Worm (Caenorhabditis elegans) whole organism, L4 larva: ENCODE results near the gene Y37E11AM.2.

Source experiments
- F26F4.8 ChIP-seq: fragments of 200-800 bp; sonication (Bioruptor generic); conservative IDR thresholded peaks from 2 replicates; pipeline ENCODE4 v1.3.6; 2022; ENCODE audit warnings: missing genetic modification characterization, missing compliant biosample characterization
- Y105C5A.15 ChIP-seq: fragments of 200-800 bp; sonication (Bioruptor generic); IDR thresholded peaks from 2 replicates; pipeline ENCODE4 v1.3.6; 2022; ENCODE audit warnings: missing genetic modification characterization, missing compliant biosample characterization
- ceh-82 ChIP-seq: sonication (generic microtip); optimal IDR thresholded peaks from 2 replicates; lab custom pipeline; 2017; ENCODE audit warnings: missing biosample characterization, missing genetic modification characterization
- fkh-10 ChIP-seq: fragments of 150-350 bp; optimal IDR thresholded peaks from 2 replicates; lab custom pipeline; 2014; ENCODE audit warnings: missing biosample characterization, missing genetic modification reagents, missing genetic modification characterization
- jun-1 ChIP-seq: fragments of 150-350 bp; optimal IDR thresholded peaks from 2 replicates; lab custom pipeline; 2014; ENCODE audit warnings: missing biosample characterization, missing genetic modification reagents, missing genetic modification characterization
- lir-3 ChIP-seq: sonication (generic microtip); optimal IDR thresholded peaks from 2 replicates; lab custom pipeline; 2016; ENCODE audit warnings: mild to moderate bottlenecking, missing genetic modification characterization, missing compliant biosample characterization
- mdl-1 ChIP-seq, 2 experiments: fragments of 150-350 bp in 1 of 2; sonication (generic microtip) in 1 of 2; optimal IDR thresholded peaks; 2 replicates each; lab custom pipeline; 2014 to 2017; ENCODE audit warnings: missing biosample characterization in 2 of 2, missing genetic modification characterization in 2 of 2
- mep-1 ChIP-seq: fragments of 150-350 bp; sonication (generic microtip); optimal IDR thresholded peaks from 3 replicates; lab custom pipeline; 2014; ENCODE audit warnings: missing biosample characterization, missing genetic modification characterization
- nhr-28 ChIP-seq: fragments of 150-350 bp; optimal IDR thresholded peaks from 2 replicates; lab custom pipeline; 2014; ENCODE audit warnings: missing biosample characterization, missing genetic modification characterization
- nhr-48 ChIP-seq: sonication (generic microtip); optimal IDR thresholded peaks from 2 replicates; lab custom pipeline; 2016; ENCODE audit warnings: mild to moderate bottlenecking, missing genetic modification characterization, missing compliant biosample characterization
- snpc-1.2 ChIP-seq: fragments of 200-800 bp; sonication (Bioruptor generic); IDR thresholded peaks from 2 replicates; pipeline ENCODE4 v1.3.6; 2022; ENCODE audit warnings: missing genetic modification reagents, missing genetic modification characterization, missing compliant biosample characterization
- snpc-4 ChIP-seq: fragments of 150-350 bp; optimal IDR thresholded peaks from 2 replicates; lab custom pipeline; 2014; ENCODE audit warnings: missing biosample characterization, missing genetic modification characterization
- spr-3 ChIP-seq: fragments of 200-800 bp; sonication (Bioruptor generic); optimal IDR thresholded peaks from 2 replicates; lab custom pipeline; 2018; ENCODE audit warnings: mild to moderate bottlenecking, missing genetic modification characterization, missing compliant biosample characterization
- unc-39 ChIP-seq: sonication (generic microtip); optimal IDR thresholded peaks from 2 replicates; lab custom pipeline; 2017; ENCODE audit warnings: missing biosample characterization, missing genetic modification characterization

DNA sequence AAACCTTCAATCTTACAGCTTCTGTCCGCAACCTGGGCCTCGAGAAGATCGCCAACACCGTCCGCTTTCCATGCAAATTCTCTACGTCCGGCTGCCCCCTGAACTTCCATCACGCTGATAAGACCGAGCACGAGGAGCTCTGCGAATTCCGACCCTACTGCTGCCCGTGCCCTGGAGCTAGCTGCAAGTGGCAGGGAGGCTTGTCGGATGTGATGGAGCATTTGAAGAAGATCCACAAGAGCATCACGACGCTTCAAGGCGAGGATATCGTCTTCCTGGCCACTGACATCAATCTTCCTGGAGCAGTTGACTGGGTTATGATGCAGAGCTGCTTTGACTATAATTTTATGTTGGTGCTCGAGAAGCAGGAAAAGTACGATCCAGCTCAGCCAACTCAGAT lies 20.5 kb upstream of the Y37E11AM.2 start:
- TF ChIP-seq spr-3 (GFP tag; lab: Kevin White, UChicago) = no peak
- TF ChIP-seq F26F4.8 = no peak
- TF ChIP-seq Y105C5A.15 (GFP tag; lab: Robert Waterston, UW) = no peak
- no peak for TF ChIP-seq mdl-1 (tag; optimal IDR thresholded peaks at IDR 0.05; lab: Kevin White, UChicago)
- no peak for TF ChIP-seq lir-3 (tag; lab: Kevin White, UChicago)
- TF ChIP-seq nhr-48 (tag; lab: Kevin White, UChicago) = no peak
- no peak for TF ChIP-seq mep-1 (tag; lab: Kevin White, UChicago)
- no peak for TF ChIP-seq snpc-4
- TF ChIP-seq nhr-28 (tag; lab: Kevin White, UChicago) = no peak
- no peak for TF ChIP-seq ceh-82 (tag; lab: Kevin White, UChicago)
- TF ChIP-seq snpc-1.2 = no peak
- no peak for TF ChIP-seq jun-1 (tag; lab: Kevin White, UChicago)
- no peak for TF ChIP-seq unc-39 (tag; lab: Kevin White, UChicago)
- TF ChIP-seq fkh-10 (GFP tag; lab: Kevin White, UChicago) = no peak
